Worm (Caenorhabditis elegans) whole organism, L4/young adult: ENCODE data around the gene tag-294.

ENCODE experiments used
- W03F9.2 ChIP-seq: fragments of 150-350 bp; optimal IDR thresholded peaks from 2 replicates; lab custom pipeline; 2014; ENCODE audit warnings: missing biosample characterization, missing genetic modification characterization
- dao-5 ChIP-seq: sonication (generic microtip); optimal IDR thresholded peaks from 2 replicates; lab custom pipeline; 2016; ENCODE audit warnings: missing genotype, missing genetic modification characterization, moderate library complexity, missing compliant biosample characterization
- him-1 ChIP-seq: sonication (generic microtip); optimal IDR thresholded peaks from 2 replicates; lab custom pipeline; 2016; ENCODE audit warnings: missing genotype, missing genetic modification reagents, missing genetic modification characterization, missing compliant biosample characterization

ce11 chrX:5787861-5788260, 24.7 kb upstream of the tag-294 start, which contains the start of gene F46G11.2:
- no peak for TF ChIP-seq him-1
- no peak for TF ChIP-seq dao-5 (tag; lab: Kevin White, UChicago)
- no peak for TF ChIP-seq W03F9.2 (tag; lab: Kevin White, UChicago)
